Fruit fly (Drosophila melanogaster): ENCODE data around the gene Afti.

Afti gene

dm6 chr3R:14277894-14278522 lies 48.5 kb downstream of the Afti start (continued):
- peak; percentile 67 for TF ChIP-seq Nf-YB (GFP tag; optimal IDR thresholded peaks at IDR 0.05)
- peak; percentile 93 for TF ChIP-seq vvl (GFP tag; IDR thresholded peaks at IDR 0.05)
- peak; percentile 3 for TF ChIP-seq CG9797 (GFP tag; optimal IDR thresholded peaks at IDR 0.05)
- no peak for TF ChIP-seq gro (GFP tag; optimal IDR thresholded peaks at IDR 0.05)
- no peak for TF ChIP-seq CG7987 (GFP tag; optimal IDR thresholded peaks at IDR 0.05)
- TF ChIP-seq CG30431 (GFP tag; optimal IDR thresholded peaks at IDR 0.05), result peak; percentile 60
- TF ChIP-seq gfzf (GFP tag; optimal IDR thresholded peaks at IDR 0.05), result no peak
- peak; percentile 71 for TF ChIP-seq E2f1 (GFP tag; IDR thresholded peaks at IDR 0.05)
- no peak for TF ChIP-seq shn (GFP tag; optimal IDR thresholded peaks at IDR 0.05)
- 0 out of 2 replicates have a peak, but pooled peaks have one; percentile 50 for TF ChIP-seq sens-2 (GFP tag; IDR thresholded peaks at IDR 0.05)
- no peak for TF ChIP-seq Fer3 (tag; optimal IDR thresholded peaks at IDR 0.05)
- peak; percentile 9 for TF ChIP-seq pho (GFP tag; optimal IDR thresholded peaks at IDR 0.05)
- TF ChIP-seq sna (GFP tag; IDR thresholded peaks at IDR 0.05; ENCODE audit: partially characterized antibody), result no peak
- TF ChIP-seq Scr (GFP tag; IDR thresholded peaks at IDR 0.05; ENCODE audit: partially characterized antibody), result no peak
- no peak for TF ChIP-seq ftz-f1 (GFP tag; optimal IDR thresholded peaks at IDR 0.05)
- peak; percentile 45; the same call in 1 of the 2 replicates for TF ChIP-seq klu (GFP tag; IDR thresholded peaks at IDR 0.05)
- TF ChIP-seq Blimp-1 (GFP tag; optimal IDR thresholded peaks at IDR 0.05), result no peak
- no peak for TF ChIP-seq CG12744 (GFP tag; optimal IDR thresholded peaks at IDR 0.05)
- peak; percentile 72 for TF ChIP-seq CG14667 (GFP tag; IDR thresholded peaks at IDR 0.05)
- no peak for TF ChIP-seq CG4854 (GFP tag; optimal IDR thresholded peaks at IDR 0.05)
- no peak for TF ChIP-seq CG1603 (tag; optimal IDR thresholded peaks at IDR 0.05)
- TF ChIP-seq Atf6 (GFP tag; IDR thresholded peaks at IDR 0.05), result peak; percentile 89
- TF ChIP-seq btn (GFP tag; optimal IDR thresholded peaks at IDR 0.05), result no peak
- no peak for TF ChIP-seq disco-r (GFP tag; optimal IDR thresholded peaks at IDR 0.05)
- peak; percentile 85 for TF ChIP-seq CG32532 (GFP tag; IDR thresholded peaks at IDR 0.05)
- peak; percentile 22 for TF ChIP-seq B-H2 (GFP tag; optimal IDR thresholded peaks at IDR 0.05)
- no peak for TF ChIP-seq CG6683 (GFP tag; optimal IDR thresholded peaks at IDR 0.05)
- TF ChIP-seq br (optimal IDR thresholded peaks at IDR 0.05), result no peak
- no peak for TF ChIP-seq Gsc (GFP tag; IDR thresholded peaks at IDR 0.05)
- no peak for TF ChIP-seq cg (GFP tag; optimal IDR thresholded peaks at IDR 0.05)
- TF ChIP-seq gsb (GFP tag; IDR thresholded peaks at IDR 0.05), result peak; percentile 68
- TF ChIP-seq CG4404 (GFP tag; IDR thresholded peaks at IDR 0.05), result peak; percentile 93
- peak; percentile 69 for TF ChIP-seq cwo (GFP tag; optimal IDR thresholded peaks at IDR 0.05)
- no peak for TF ChIP-seq her (GFP tag; optimal IDR thresholded peaks at IDR 0.05)
- peak; percentile 71 for TF ChIP-seq bcd (GFP tag; optimal IDR thresholded peaks at IDR 0.05)
- no peak for TF ChIP-seq Lpt (GFP tag; optimal IDR thresholded peaks at IDR 0.05)
- TF ChIP-seq CG6689 (GFP tag; IDR thresholded peaks at IDR 0.05), result peak; percentile 91
- TF ChIP-seq kay (GFP tag; optimal IDR thresholded peaks at IDR 0.05), result peak; percentile 59
- peak; percentile 87 for TF ChIP-seq ara (GFP tag; IDR thresholded peaks at IDR 0.05)
- peak; percentile 20 for TF ChIP-seq Dad (GFP tag; optimal IDR thresholded peaks at IDR 0.05)
- peak; percentile 80; the same call in 2 of the 3 replicates for TF ChIP-seq Dbx (GFP tag; IDR thresholded peaks at IDR 0.05)
- peak; percentile 74 for TF ChIP-seq CG10366 (GFP tag; IDR thresholded peaks at IDR 0.05)
- no peak for TF ChIP-seq ab (GFP tag; optimal IDR thresholded peaks at IDR 0.05)
- TF ChIP-seq onecut (GFP tag; IDR thresholded peaks at IDR 0.05), result peak; percentile 81
- TF ChIP-seq Opbp (GFP tag; IDR thresholded peaks at IDR 0.05; ENCODE audit: partially characterized antibody), result no peak
- TF ChIP-seq Hey (tag; optimal IDR thresholded peaks at IDR 0.05), result no peak
- peak; percentile 72 for TF ChIP-seq CG9932 (GFP tag; IDR thresholded peaks at IDR 0.05)
- no peak for TF ChIP-seq MESR4 (GFP tag; optimal IDR thresholded peaks at IDR 0.05)
- no peak for TF ChIP-seq nau (GFP tag; optimal IDR thresholded peaks at IDR 0.05)
- TF ChIP-seq so (GFP tag; IDR thresholded peaks at IDR 0.05), result peak; percentile 88
- TF ChIP-seq CG11398 (GFP tag; optimal IDR thresholded peaks at IDR 0.05), result no peak

Data from whole organism, embryonic.